Worm (Caenorhabditis elegans) whole organism, L1 larva: ENCODE data around the gene F14D7.6.

Experiments
- ces-1 ChIP-seq: fragments of 150-350 bp; optimal IDR thresholded peaks from 2 replicates; lab custom pipeline; 2014; ENCODE audit warnings: missing biosample characterization, missing genetic modification reagents, missing genetic modification characterization
- egl-27 ChIP-seq, 2 experiments: fragments of 150-350 bp in 1 of 2; sonication (generic microtip); optimal IDR thresholded peaks; 3 replicates each; lab custom pipeline; 2017 to 2018; ENCODE audit warnings: missing biosample characterization in 2 of 2, missing genetic modification characterization in 2 of 2, missing genetic modification reagents in 2 of 2
- elt-2 ChIP-seq: sonication (generic microtip); optimal IDR thresholded peaks from 2 replicates; lab custom pipeline; 2016; ENCODE audit warnings: missing genetic modification characterization, mild to moderate bottlenecking, inconsistent platforms, missing compliant biosample characterization, missing genetic modification reagents
- grh-1 ChIP-seq: fragments of 200-800 bp; sonication (Bioruptor generic); IDR thresholded peaks from 2 replicates; pipeline ENCODE4 v1.3.6; 2022; ENCODE audit warnings: missing genetic modification reagents, missing genetic modification characterization, missing compliant biosample characterization
- lin-39 ChIP-seq: fragments of 150-350 bp; optimal IDR thresholded peaks from 2 replicates; lab custom pipeline; 2014; ENCODE audit warnings: missing biosample characterization, missing genetic modification reagents, missing genetic modification characterization
- mep-1 ChIP-seq: fragments of 150-350 bp; optimal IDR thresholded peaks from 2 replicates; lab custom pipeline; 2014; ENCODE audit warnings: missing biosample characterization, missing genetic modification characterization
- nhr-76 ChIP-seq: sonication (generic microtip); optimal IDR thresholded peaks from 2 replicates; lab custom pipeline; 2017; ENCODE audit warnings: missing biosample characterization, missing genetic modification characterization
- skn-1 ChIP-seq: fragments of 150-350 bp; optimal IDR thresholded peaks from 2 replicates; lab custom pipeline; 2014; ENCODE audit warnings: missing biosample characterization, missing genetic modification characterization
- zag-1 ChIP-seq: fragments of 150-350 bp; optimal IDR thresholded peaks from 2 replicates; lab custom pipeline; 2014; ENCODE audit warnings: missing biosample characterization, missing genetic modification characterization

DNA sequence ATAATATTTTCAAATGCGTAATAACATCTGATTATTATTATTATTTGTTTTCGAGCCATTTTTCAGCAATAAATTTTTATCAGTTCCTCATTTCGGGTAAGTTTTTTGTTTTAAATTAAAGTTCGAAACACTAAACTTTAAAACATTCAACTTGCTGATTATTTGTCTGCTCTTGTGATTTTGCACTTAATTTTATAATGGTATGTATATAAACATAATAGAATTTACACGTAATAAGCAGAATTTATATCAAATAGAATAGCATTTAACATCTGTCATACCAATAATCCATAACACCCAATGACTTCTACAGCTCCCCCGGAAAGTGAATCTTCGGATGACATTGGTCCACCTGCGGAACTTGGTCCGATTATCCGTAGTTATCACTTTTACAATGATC lies 31.9 kb downstream of the F14D7.6 start, which contains the start of gene srm-4:
- TF ChIP-seq egl-27 (tag; optimal IDR thresholded peaks at IDR 0.05; lab: Kevin White, UChicago), result no peak
- no peak for TF ChIP-seq nhr-76 (tag; lab: Kevin White, UChicago)
- TF ChIP-seq skn-1 (tag; lab: Kevin White, UChicago), result no peak
- no peak for TF ChIP-seq lin-39
- no peak for TF ChIP-seq elt-2 (tag; lab: Kevin White, UChicago)
- TF ChIP-seq grh-1 (GFP tag; lab: Robert Waterston, UW), result no peak
- TF ChIP-seq ces-1 (GFP tag; lab: Kevin White, UChicago), result no peak
- no peak for TF ChIP-seq mep-1 (tag; lab: Kevin White, UChicago)
- no peak for TF ChIP-seq zag-1
